Worm (Caenorhabditis elegans): Measurements from ENCODE around the gene C50E3.13.

DNA sequence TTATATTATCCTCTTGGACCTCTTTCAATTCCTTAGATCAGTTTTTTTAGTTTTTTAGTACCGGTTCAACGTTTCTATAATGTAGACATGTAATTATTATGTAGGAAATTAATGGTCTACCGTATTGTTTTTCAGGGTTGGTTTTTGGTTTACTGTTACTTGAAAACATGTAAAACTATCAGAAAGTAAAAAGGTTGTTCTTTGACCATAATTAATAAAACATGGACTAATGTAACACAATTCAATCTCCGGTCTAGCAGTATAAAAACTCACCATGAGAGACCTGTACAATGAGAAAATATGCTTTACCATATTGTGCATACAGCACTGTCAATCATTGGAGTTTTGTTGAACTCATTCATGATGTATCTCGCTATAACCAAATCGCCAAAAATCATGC, 11.4 kb upstream of the C50E3.13 start, which contains the start of gene srd-29:
- TF ChIP-seq dao-5 (tag; optimal IDR thresholded peaks at IDR 0.05) = no peak
- no peak for TF ChIP-seq him-1 (tag; optimal IDR thresholded peaks at IDR 0.05)
- no peak for TF ChIP-seq W03F9.2 (tag; optimal IDR thresholded peaks at IDR 0.05)
